Fruit fly (Drosophila melanogaster) S2 (cell line): Measurements from ENCODE around the gene sowah.

Experiments
- CG8478 ChIP-seq: fragments of >200 bp; optimal IDR thresholded peaks from 2 replicates; lab custom pipeline; 2018
- CTCF ChIP-seq, 2 experiments: fragments of >200 bp; optimal IDR thresholded peaks; 2 replicates each; lab custom pipeline; 2018

dm6 chr3L:12523941-12524340, 48.4 kb downstream of the sowah start, which contains the start of the genes ver and Gcn5:
- TF ChIP-seq CTCF (optimal IDR thresholded peaks at IDR 0.05; lab: Kevin White, UChicago): no peak
- TF ChIP-seq CG8478 (lab: Kevin White, UChicago): no peak
